Fruit fly (Drosophila melanogaster): Measurements from ENCODE around the gene Hr39.

Hr39 gene

DNA sequence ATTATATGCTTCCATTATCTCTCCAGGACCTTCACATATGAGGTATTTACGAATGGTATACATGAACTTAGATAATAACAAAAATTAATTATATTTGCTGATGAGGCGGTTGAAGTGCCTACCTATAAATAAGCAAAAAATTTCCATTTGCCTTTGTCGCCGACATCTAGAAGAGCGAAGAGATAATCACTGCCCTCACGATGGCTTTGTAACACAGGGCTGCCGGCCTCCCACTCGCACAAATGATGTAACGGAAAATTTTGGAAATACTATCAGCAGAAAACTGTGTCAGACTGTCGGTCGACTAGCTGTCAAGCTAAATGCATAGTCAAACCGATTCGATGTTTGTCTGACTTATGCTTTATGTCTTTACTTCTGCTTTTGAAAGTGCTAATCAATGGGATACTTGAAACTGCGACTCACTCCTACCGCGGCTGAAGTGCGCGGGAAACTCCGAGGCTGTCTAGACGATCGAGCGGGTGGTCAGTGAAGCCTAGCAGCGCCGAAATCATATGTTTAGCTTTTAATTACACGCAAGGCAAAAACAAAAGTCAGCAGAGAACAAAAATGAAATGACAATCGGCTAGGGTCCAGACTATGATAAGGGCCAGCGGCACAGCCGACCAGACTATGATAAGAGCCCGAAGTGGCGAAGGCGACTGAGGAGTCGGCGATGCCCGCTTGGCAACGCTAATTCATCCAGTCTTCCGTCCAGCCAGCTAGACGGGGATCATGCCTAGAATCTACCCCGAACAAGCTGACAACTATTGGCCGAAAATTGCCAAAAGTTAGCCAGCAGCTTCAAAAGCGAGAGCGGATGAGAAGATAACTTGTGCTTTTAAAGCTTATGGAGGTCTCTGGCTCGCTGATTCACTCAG is 66.8 kb downstream of the Hr39 start (continued):
- TF ChIP-seq MBD-R2 (GFP tag; IDR thresholded peaks at IDR 0.05): no peak
- no peak for TF ChIP-seq CG6813 (GFP tag; optimal IDR thresholded peaks at IDR 0.05)
- TF ChIP-seq slp2 (GFP tag; optimal IDR thresholded peaks at IDR 0.05): no peak
- TF ChIP-seq CG15479 (GFP tag; optimal IDR thresholded peaks at IDR 0.05): peak; percentile 32
- TF ChIP-seq maf-S (GFP tag; optimal IDR thresholded peaks at IDR 0.05): no peak
- TF ChIP-seq Tbp (GFP tag; optimal IDR thresholded peaks at IDR 0.05): no peak
- no peak for TF ChIP-seq gsb-n (tag; optimal IDR thresholded peaks at IDR 0.05)
- no peak for TF ChIP-seq mam (GFP tag; optimal IDR thresholded peaks at IDR 0.05)
- TF ChIP-seq Hand (GFP tag; optimal IDR thresholded peaks at IDR 0.05): peak; percentile 7
- no peak for TF ChIP-seq CG7357 (GFP tag; IDR thresholded peaks at IDR 0.05)
- no peak for TF ChIP-seq CG7987 (GFP tag; optimal IDR thresholded peaks at IDR 0.05)
- TF ChIP-seq Camta (GFP tag; optimal IDR thresholded peaks at IDR 0.05): no peak
- TF ChIP-seq Atf3 (GFP tag; optimal IDR thresholded peaks at IDR 0.05): no peak
- peak; percentile 81 for TF ChIP-seq sug (tag; optimal IDR thresholded peaks at IDR 0.05)
- peak; percentile 33 for TF ChIP-seq sens (GFP tag)
- no peak for TF ChIP-seq Myb (GFP tag; optimal IDR thresholded peaks at IDR 0.05)
- no peak for TF ChIP-seq CG12942 (GFP tag; optimal IDR thresholded peaks at IDR 0.05)
- 0 out of 4 replicates have a peak, but pooled peaks have one; percentile 70 for TF ChIP-seq chinmo (GFP tag; IDR thresholded peaks at IDR 0.05; ENCODE audit: partially characterized antibody)
- no peak for TF ChIP-seq Abd-B (GFP tag; optimal IDR thresholded peaks at IDR 0.05)
- TF ChIP-seq CG30020 (tag; optimal IDR thresholded peaks at IDR 0.05): no peak
- peak; percentile 15 for TF ChIP-seq grn (GFP tag; optimal IDR thresholded peaks at IDR 0.05)
- no peak for TF ChIP-seq B-H2 (GFP tag; optimal IDR thresholded peaks at IDR 0.05)
- no peak for TF ChIP-seq CG6854 (GFP tag; optimal IDR thresholded peaks at IDR 0.05)
- TF ChIP-seq bbx (GFP tag; IDR thresholded peaks at IDR 0.05; ENCODE audit: partially characterized antibody): no peak
- no peak for TF ChIP-seq Hmr (GFP tag; optimal IDR thresholded peaks at IDR 0.05)
- peak in 1 of 2 experiments; percentile 23 for TF ChIP-seq Hr78 (GFP tag; optimal IDR thresholded peaks at IDR 0.05)
- no peak for TF ChIP-seq tll (GFP tag; optimal IDR thresholded peaks at IDR 0.05)
- no peak for TF ChIP-seq cad (GFP tag; optimal IDR thresholded peaks at IDR 0.05)
- peak; percentile 67 for TF ChIP-seq CG10543 (GFP tag; optimal IDR thresholded peaks at IDR 0.05)
- no peak for TF ChIP-seq CG15073 (GFP tag; optimal IDR thresholded peaks at IDR 0.05)
- TF ChIP-seq Sox102F (GFP tag; optimal IDR thresholded peaks at IDR 0.05): no peak
- TF ChIP-seq ci (GFP tag; IDR thresholded peaks at IDR 0.05): no peak
- no peak for TF ChIP-seq HmgD (GFP tag; optimal IDR thresholded peaks at IDR 0.05)
- TF ChIP-seq CG6683 (GFP tag; optimal IDR thresholded peaks at IDR 0.05): no peak
- no peak for TF ChIP-seq CG4424 (GFP tag; optimal IDR thresholded peaks at IDR 0.05)
- TF ChIP-seq NfI (GFP tag; optimal IDR thresholded peaks at IDR 0.05): no peak
- TF ChIP-seq Deaf1 (tag; optimal IDR thresholded peaks at IDR 0.05): peak; percentile 83
- TF ChIP-seq CG3995 (GFP tag; optimal IDR thresholded peaks at IDR 0.05): no peak
- no peak for TF ChIP-seq Eip74EF (GFP tag; optimal IDR thresholded peaks at IDR 0.05)
- TF ChIP-seq Ptx1 (GFP tag; IDR thresholded peaks at IDR 0.05): no peak
- no peak for TF ChIP-seq chif (GFP tag; optimal IDR thresholded peaks at IDR 0.05)
- no peak for TF ChIP-seq CG8089 (GFP tag; optimal IDR thresholded peaks at IDR 0.05)
- no peak for TF ChIP-seq CG3281 (GFP tag; optimal IDR thresholded peaks at IDR 0.05)
- no peak for TF ChIP-seq CG12299 (tag; optimal IDR thresholded peaks at IDR 0.05)
- no peak for TF ChIP-seq eve (GFP tag; optimal IDR thresholded peaks at IDR 0.05)
- TF ChIP-seq ATbp (GFP tag; optimal IDR thresholded peaks at IDR 0.05): no peak
- TF ChIP-seq Med (GFP tag): peak; percentile 92
- TF ChIP-seq Dp (GFP tag; optimal IDR thresholded peaks at IDR 0.05): no peak
